Fruit fly (Drosophila melanogaster) whole organism, embryonic: Measurements from ENCODE around the gene Aps.

Experiments
- Blimp-1 ChIP-seq: fragments of 200-800 bp; sonication (Bioruptor generic); optimal IDR thresholded peaks from 3 replicates; lab custom pipeline; 2018; ENCODE audit warnings: missing biosample characterization, missing genetic modification characterization, mild to moderate bottlenecking, moderate library complexity, missing genetic modification reagents
- CG10267 ChIP-seq: fragments of 200-800 bp; sonication (Bioruptor generic); optimal IDR thresholded peaks from 2 replicates; lab custom pipeline; 2018; ENCODE audit warnings: missing biosample characterization, mild to moderate bottlenecking, missing genetic modification characterization, moderate library complexity
- CG10565 ChIP-seq: fragments of 200-800 bp; sonication (Bioruptor generic); optimal IDR thresholded peaks from 3 replicates; lab custom pipeline; 2016; ENCODE audit warnings: missing biosample characterization, mild to moderate bottlenecking, missing genetic modification characterization
- CG11456 ChIP-seq: fragments of 200-800 bp; sonication (Bioruptor generic); IDR thresholded peaks from 3 replicates; pipeline ENCODE4 v1.3.6; 2022; ENCODE audit warnings: missing biosample characterization, missing genetic modification characterization
- CG11696 ChIP-seq: fragments of 200-800 bp; sonication (Bioruptor generic); IDR thresholded peaks from 2 replicates; pipeline ENCODE4 v1.3.6; 2022; ENCODE audit warnings: missing biosample characterization, missing genetic modification characterization
- CG12219 ChIP-seq: fragments of 200-800 bp; sonication (Bioruptor generic); optimal IDR thresholded peaks from 3 replicates; lab custom pipeline; 2018; ENCODE audit warnings: missing biosample characterization, mild to moderate bottlenecking, missing genetic modification characterization
- CG12659 ChIP-seq: fragments of 200-800 bp; sonication (Bioruptor generic); optimal IDR thresholded peaks from 3 replicates; lab custom pipeline; 2017; ENCODE audit warnings: mild to moderate bottlenecking, missing biosample characterization, missing genetic modification reagents, missing genetic modification characterization
- CG13894 ChIP-seq: fragments of 200-800 bp; sonication (Bioruptor generic); optimal IDR thresholded peaks from 3 replicates; lab custom pipeline; 2018; ENCODE audit warnings: missing biosample characterization, mild to moderate bottlenecking, missing genetic modification characterization, moderate library complexity
- CG15269 ChIP-seq: fragments of 200-800 bp; sonication (Bioruptor generic); optimal IDR thresholded peaks from 2 replicates; lab custom pipeline; 2018; ENCODE audit warnings: missing biosample characterization, mild to moderate bottlenecking, missing genetic modification characterization, moderate library complexity
- CG17361 ChIP-seq: fragments of 200-800 bp; sonication (Bioruptor generic); IDR thresholded peaks from 3 replicates; pipeline ENCODE4 v1.3.6; 2022; ENCODE audit warnings: missing biosample characterization, missing genetic modification characterization
- CG17829 ChIP-seq: fragments of 200-800 bp; optimal IDR thresholded peaks from 2 replicates; lab custom pipeline; 2019; ENCODE audit warnings: missing biosample characterization, mild to moderate bottlenecking, missing genetic modification characterization, moderate library complexity
- CG33557 ChIP-seq: fragments of 200-800 bp; sonication (Bioruptor generic); optimal IDR thresholded peaks from 2 replicates; lab custom pipeline; 2019; ENCODE audit warnings: missing biosample characterization, mild to moderate bottlenecking, missing genetic modification characterization, moderate library complexity
- CG42726 ChIP-seq: fragments of 200-800 bp; sonication (Bioruptor generic); IDR thresholded peaks from 2 replicates; pipeline ENCODE4 v1.3.6; 2022; ENCODE audit warnings: missing biosample characterization, missing genetic modification characterization; ENCODE audit not compliant: partially characterized antibody
- CG4707 ChIP-seq: fragments of 200-800 bp; sonication (Bioruptor generic); optimal IDR thresholded peaks from 2 replicates; lab custom pipeline; 2018; ENCODE audit warnings: missing biosample characterization, mild to moderate bottlenecking, missing genetic modification characterization, moderate library complexity
- CG8388 ChIP-seq: fragments of 200-800 bp; sonication (Bioruptor generic); optimal IDR thresholded peaks from 2 replicates; lab custom pipeline; 2019; ENCODE audit warnings: missing biosample characterization, mild to moderate bottlenecking, missing genetic modification characterization, moderate library complexity
- D ChIP-seq, 2 experiments: fragments of 200-800 bp in 1 of 2; fragments of >200 bp in 1 of 2; sonication (Bioruptor generic) in 1 of 2; optimal IDR thresholded peaks; 2 replicates in 1 of 2; 3 replicates in 1 of 2; lab custom pipeline; 2017; ENCODE audit warnings: mild to moderate bottlenecking in 1 of 2, missing biosample characterization in 1 of 2, missing genetic modification characterization in 1 of 2, missing genetic modification reagents in 1 of 2
- E2f1 ChIP-seq: fragments of 200-800 bp; sonication (Bioruptor generic); IDR thresholded peaks from 2 replicates; pipeline ENCODE4 v1.3.6; 2022; ENCODE audit warnings: missing biosample characterization, missing genetic modification characterization
- Fer2 ChIP-seq: fragments of 200-800 bp; sonication (Bioruptor generic); optimal IDR thresholded peaks from 2 replicates; lab custom pipeline; 2018; ENCODE audit warnings: missing biosample characterization, mild to moderate bottlenecking, missing genetic modification characterization, moderate library complexity
- HLH4C ChIP-seq: fragments of 200-800 bp; sonication (Bioruptor generic); IDR thresholded peaks from 3 replicates; pipeline ENCODE4 v1.3.6; 2022; ENCODE audit warnings: missing biosample characterization, missing genetic modification characterization; ENCODE audit not compliant: partially characterized antibody
- Hand ChIP-seq: fragments of 200-800 bp; sonication (Bioruptor generic); optimal IDR thresholded peaks from 2 replicates; lab custom pipeline; 2017; ENCODE audit warnings: mild to moderate bottlenecking, missing biosample characterization, missing genetic modification reagents, missing genetic modification characterization
- HmgD ChIP-seq: fragments of 200-800 bp; sonication (Bioruptor generic); optimal IDR thresholded peaks from 3 replicates; lab custom pipeline; 2016; ENCODE audit warnings: missing biosample characterization, missing genetic modification characterization
- HmgZ ChIP-seq: fragments of 200-800 bp; sonication (Bioruptor generic); optimal IDR thresholded peaks from 2 replicates; lab custom pipeline; 2018; ENCODE audit warnings: missing biosample characterization, mild to moderate bottlenecking, missing genetic modification characterization
- Hsf ChIP-seq: fragments of 200-800 bp; sonication (Bioruptor generic); optimal IDR thresholded peaks from 3 replicates; lab custom pipeline; 2016; ENCODE audit warnings: missing biosample characterization, missing genetic modification characterization
- Lpt ChIP-seq: fragments of >200 bp; optimal IDR thresholded peaks from 2 replicates; lab custom pipeline; 2018; ENCODE audit warnings: missing biosample characterization, missing genetic modification characterization
- Poxn ChIP-seq: fragments of 200-800 bp; sonication (Bioruptor generic); IDR thresholded peaks from 2 replicates; pipeline ENCODE4 v1.3.6; 2022; ENCODE audit warnings: missing biosample characterization, missing genetic modification characterization
- Sox100B ChIP-seq: fragments of 200-800 bp; sonication (Bioruptor generic); optimal IDR thresholded peaks from 3 replicates; lab custom pipeline; 2018; ENCODE audit warnings: missing biosample characterization, mild to moderate bottlenecking, missing genetic modification characterization
- Taf1 ChIP-seq: fragments of 200-800 bp; sonication (Bioruptor generic); IDR thresholded peaks from 2 replicates; pipeline ENCODE4 v1.3.6; 2022; ENCODE audit warnings: missing biosample characterization, missing genetic modification characterization
- aop ChIP-seq: fragments of 200-800 bp; sonication (Bioruptor generic); IDR thresholded peaks from 2 replicates; pipeline ENCODE4 v1.3.6; 2022; ENCODE audit warnings: missing biosample characterization, missing genetic modification characterization
- ash1 ChIP-seq: fragments of 200-800 bp; sonication (Bioruptor generic); optimal IDR thresholded peaks from 2 replicates; lab custom pipeline; 2018; ENCODE audit warnings: missing biosample characterization, mild to moderate bottlenecking, missing genetic modification characterization
- az2 ChIP-seq: fragments of 200-800 bp; sonication (Bioruptor generic); optimal IDR thresholded peaks from 3 replicates; lab custom pipeline; 2016; ENCODE audit warnings: missing biosample characterization, missing genetic modification characterization
- bsh ChIP-seq, 2 experiments: fragments of 200-800 bp; sonication (Bioruptor generic); optimal IDR thresholded peaks; 2 replicates each; lab custom pipeline; 2017 to 2018; ENCODE audit warnings: mild to moderate bottlenecking in 2 of 2, missing biosample characterization in 2 of 2, missing genetic modification characterization in 2 of 2, moderate library complexity in 1 of 2
- caup ChIP-seq: fragments of 200-800 bp; sonication (Bioruptor generic); optimal IDR thresholded peaks from 3 replicates; lab custom pipeline; 2017; ENCODE audit warnings: missing biosample characterization, mild to moderate bottlenecking, missing genetic modification characterization, moderate library complexity; ENCODE audit not compliant: severe bottlenecking
- cg ChIP-seq: fragments of 200-800 bp; sonication (Bioruptor generic); optimal IDR thresholded peaks from 3 replicates; lab custom pipeline; 2019; ENCODE audit warnings: missing biosample characterization, mild to moderate bottlenecking, missing genetic modification characterization, moderate library complexity
- chif ChIP-seq, 2 experiments: fragments of 200-800 bp; sonication (Bioruptor generic); optimal IDR thresholded peaks; 3 replicates each; lab custom pipeline; 2016; ENCODE audit warnings: missing biosample characterization in 2 of 2, missing genetic modification characterization in 2 of 2
- crol ChIP-seq: fragments of 200-800 bp; sonication (Bioruptor generic); IDR thresholded peaks from 2 replicates; pipeline ENCODE4 v1.3.6; 2022; ENCODE audit warnings: missing biosample characterization, missing genetic modification characterization
- gce ChIP-seq: fragments of 200-800 bp; sonication (Bioruptor generic); IDR thresholded peaks from 3 replicates; pipeline ENCODE4 v1.3.6; 2022; ENCODE audit warnings: missing biosample characterization, missing genetic modification characterization
- hkb ChIP-seq, 2 experiments: fragments of 200-800 bp in 1 of 2; fragments of >200 bp in 1 of 2; sonication (Bioruptor generic) in 1 of 2; IDR thresholded peaks in 1 of 2; optimal IDR thresholded peaks in 1 of 2; 2 replicates each; pipeline versions ENCODE4 v1.3.6 to Lab custom; 2017 to 2022; ENCODE audit warnings: missing biosample characterization in 1 of 2, missing genetic modification characterization in 1 of 2
- kah ChIP-seq: fragments of 200-800 bp; sonication (Bioruptor generic); optimal IDR thresholded peaks from 2 replicates; lab custom pipeline; 2018; ENCODE audit warnings: missing biosample characterization, mild to moderate bottlenecking, missing genetic modification characterization
- kni ChIP-seq: fragments of 200-800 bp; sonication (Bioruptor generic); optimal IDR thresholded peaks from 3 replicates; lab custom pipeline; 2017; ENCODE audit warnings: mild to moderate bottlenecking, missing biosample characterization, missing genetic modification reagents, missing genetic modification characterization
- nmo ChIP-seq: fragments of 200-800 bp; sonication (Bioruptor generic); optimal IDR thresholded peaks from 2 replicates; lab custom pipeline; 2018; ENCODE audit warnings: missing biosample characterization, mild to moderate bottlenecking, missing genetic modification characterization, moderate library complexity
- oc ChIP-seq: fragments of 200-800 bp; sonication (Bioruptor generic); optimal IDR thresholded peaks from 2 replicates; lab custom pipeline; 2018; ENCODE audit warnings: missing biosample characterization, mild to moderate bottlenecking, missing genetic modification characterization, moderate library complexity
- org-1 ChIP-seq: fragments of 200-800 bp; sonication (Bioruptor generic); optimal IDR thresholded peaks from 2 replicates; lab custom pipeline; 2017; ENCODE audit warnings: missing biosample characterization, missing genetic modification characterization
- peb ChIP-seq: fragments of 200-800 bp; sonication (Bioruptor generic); IDR thresholded peaks from 2 replicates; pipeline ENCODE4 v1.3.6; 2022; ENCODE audit warnings: missing biosample characterization, missing genetic modification characterization
- phol ChIP-seq: fragments of 200-800 bp; sonication (Bioruptor generic); optimal IDR thresholded peaks from 3 replicates; lab custom pipeline; 2018; ENCODE audit warnings: missing biosample characterization, mild to moderate bottlenecking, missing genetic modification characterization, moderate library complexity
- slbo ChIP-seq: fragments of 200-800 bp; sonication (Bioruptor generic); IDR thresholded peaks from 2 replicates; pipeline ENCODE4 v1.3.6; 2022; ENCODE audit warnings: missing biosample characterization, missing genetic modification characterization
- vfl ChIP-seq: fragments of 200-800 bp; sonication (Bioruptor generic); optimal IDR thresholded peaks from 2 replicates; lab custom pipeline; 2016; ENCODE audit warnings: missing biosample characterization, missing genetic modification characterization
- z ChIP-seq: fragments of 200-800 bp; sonication (Bioruptor generic); IDR thresholded peaks from 3 replicates; pipeline ENCODE4 v1.3.6; 2022; ENCODE audit warnings: missing biosample characterization, missing genetic modification characterization
- zfh1 ChIP-seq: fragments of 200-800 bp; sonication (Bioruptor generic); IDR thresholded peaks from 3 replicates; pipeline ENCODE4 v1.3.6; 2022; ENCODE audit warnings: missing biosample characterization, missing genetic modification characterization

The Aps gene

dm6 chr3L:10857515-10858023 lies 41.4 kb downstream of the Aps start (continued):
- no peak for TF ChIP-seq hkb (optimal IDR thresholded peaks at IDR 0.05; lab: Kevin White, UChicago)
- TF ChIP-seq hkb (GFP tag; IDR thresholded peaks at IDR 0.05; lab: Robert Waterston, UW), result peak; percentile 47; the same call in 1 of the 2 replicates
- no peak for TF ChIP-seq CG10267
- TF ChIP-seq CG11456 (GFP tag; lab: Robert Waterston, UW), result peak; percentile 63; the same call in 2 of the 3 replicates
- peak; percentile 84 for TF ChIP-seq HmgZ
- peak; percentile 70 for TF ChIP-seq CG17829
- TF ChIP-seq HLH4C (GFP tag; lab: Robert Waterston, UW), result peak; percentile 29; the same call in 1 of the 3 replicates
- TF ChIP-seq phol (tag; lab: Kevin White, UChicago), result no peak
- TF ChIP-seq bsh (GFP tag; optimal IDR thresholded peaks at IDR 0.05; lab: Kevin White, UChicago), result peak; percentile 10 to 25
- TF ChIP-seq HmgD (GFP tag; lab: Kevin White, UChicago), result peak; percentile 50
- peak; percentile 83 for TF ChIP-seq CG13894 (tag; lab: Kevin White, UChicago)
- no peak for TF ChIP-seq nmo
- no peak for TF ChIP-seq Hsf (GFP tag; lab: Kevin White, UChicago)
- 0 out of 2 replicates have a peak, but pooled peaks have one; percentile 46 for TF ChIP-seq CG11696 (GFP tag; lab: Robert Waterston, UW)
- peak; percentile 46 for TF ChIP-seq CG4707 (GFP tag; lab: Kevin White, UChicago)
- no peak for TF ChIP-seq CG17361
- peak; percentile 90 for TF ChIP-seq cg (GFP tag; lab: Kevin White, UChicago)
- no peak for TF ChIP-seq Lpt (GFP tag; lab: Kevin White, UChicago)
- TF ChIP-seq Blimp-1 (GFP tag; lab: Kevin White, UChicago), result no peak
- peak; percentile 33 for TF ChIP-seq CG33557
- no peak for TF ChIP-seq vfl (GFP tag; lab: Kevin White, UChicago)
- peak; percentile 65; the same call in 1 of the 2 replicates for TF ChIP-seq aop (GFP tag; lab: Robert Waterston, UW)
- peak; percentile 40 for TF ChIP-seq CG12659 (GFP tag; lab: Kevin White, UChicago)
- peak; percentile 55 for TF ChIP-seq CG15269
- peak in 1 of 2 experiments; percentile 45 for TF ChIP-seq chif (GFP tag; optimal IDR thresholded peaks at IDR 0.05; lab: Kevin White, UChicago)
- no peak for TF ChIP-seq az2 (GFP tag; lab: Kevin White, UChicago)
- peak; percentile 18 for TF ChIP-seq Fer2 (tag; lab: Kevin White, UChicago)
- no peak for TF ChIP-seq CG10565 (GFP tag; lab: Kevin White, UChicago)
- TF ChIP-seq gce (GFP tag; lab: Robert Waterston, UW), result peak; percentile 69; the same call in 1 of the 3 replicates
- TF ChIP-seq Taf1 (GFP tag; lab: Robert Waterston, UW), result no peak
- TF ChIP-seq oc, result peak; percentile 68
- 0 out of 2 replicates have a peak, but pooled peaks have one; percentile 9 for TF ChIP-seq peb (GFP tag; lab: Robert Waterston, UW)
- TF ChIP-seq org-1 (GFP tag; lab: Kevin White, UChicago), result no peak
- peak; percentile 37; the same call in 1 of the 2 replicates for TF ChIP-seq E2f1 (GFP tag; lab: Robert Waterston, UW)
- peak; percentile 7 for TF ChIP-seq CG12219 (GFP tag; lab: Kevin White, UChicago)
- TF ChIP-seq CG42726 (GFP tag; lab: Robert Waterston, UW), result peak; percentile 86
- TF ChIP-seq kah (GFP tag; lab: Kevin White, UChicago), result peak; percentile 43
- peak; percentile 5 for TF ChIP-seq CG8388
- peak; percentile 53; the same call in 1 of the 2 replicates for TF ChIP-seq slbo (GFP tag; lab: Robert Waterston, UW)
- TF ChIP-seq kni (GFP tag; lab: Kevin White, UChicago), result peak; percentile 97
- TF ChIP-seq Sox100B, result no peak
- peak; percentile 67 for TF ChIP-seq caup (GFP tag; lab: Kevin White, UChicago)
- peak; percentile 82 for TF ChIP-seq z (GFP tag; lab: Robert Waterston, UW)
- peak; percentile 76 for TF ChIP-seq ash1
- no peak for TF ChIP-seq Hand (GFP tag; lab: Kevin White, UChicago)
- TF ChIP-seq D (optimal IDR thresholded peaks at IDR 0.05; lab: Kevin White, UChicago), result peak; percentile 39
- peak; percentile 18 for TF ChIP-seq D (GFP tag; optimal IDR thresholded peaks at IDR 0.05; lab: Kevin White, UChicago)
- peak; percentile 77 for TF ChIP-seq zfh1 (GFP tag; lab: Robert Waterston, UW)
- peak; percentile 83 for TF ChIP-seq crol (GFP tag; lab: Robert Waterston, UW)
- no peak for TF ChIP-seq Poxn (GFP tag; lab: Robert Waterston, UW)
